Fruit fly (Drosophila melanogaster) whole organism, embryonic: Measurements from ENCODE around the gene neur.

Source experiments
- CG10431 ChIP-seq: fragments of 200-800 bp; sonication (Bioruptor generic); optimal IDR thresholded peaks from 3 replicates; lab custom pipeline; 2018; ENCODE audit warnings: missing biosample characterization, mild to moderate bottlenecking, missing genetic modification characterization
- CG10654 ChIP-seq: fragments of 200-800 bp; sonication (Bioruptor generic); optimal IDR thresholded peaks from 2 replicates; lab custom pipeline; 2016; ENCODE audit warnings: missing biosample characterization, missing genetic modification characterization
- CG11247 ChIP-seq: fragments of 200-800 bp; sonication (Bioruptor generic); IDR thresholded peaks from 2 replicates; pipeline ENCODE4 v1.3.6; 2022; ENCODE audit warnings: missing biosample characterization, missing genetic modification characterization
- CG14667 ChIP-seq: fragments of 200-800 bp; sonication (Bioruptor generic); IDR thresholded peaks from 2 replicates; pipeline ENCODE4 v1.3.6; 2022; ENCODE audit warnings: missing biosample characterization, missing genetic modification characterization
- CG15269 ChIP-seq: fragments of 200-800 bp; sonication (Bioruptor generic); optimal IDR thresholded peaks from 2 replicates; lab custom pipeline; 2018; ENCODE audit warnings: missing biosample characterization, mild to moderate bottlenecking, missing genetic modification characterization, moderate library complexity
- CG17359 ChIP-seq: fragments of 200-800 bp; sonication (Bioruptor generic); optimal IDR thresholded peaks from 3 replicates; lab custom pipeline; 2018; ENCODE audit warnings: missing biosample characterization, mild to moderate bottlenecking, missing genetic modification characterization, moderate library complexity
- CG2875 ChIP-seq: fragments of 200-800 bp; sonication (Bioruptor generic); optimal IDR thresholded peaks from 2 replicates; lab custom pipeline; 2017; ENCODE audit warnings: missing biosample characterization, mild to moderate bottlenecking, missing genetic modification characterization, missing genetic modification reagents
- CG30020 ChIP-seq: fragments of 200-800 bp; optimal IDR thresholded peaks from 2 replicates; lab custom pipeline; 2019; ENCODE audit warnings: missing biosample characterization, mild to moderate bottlenecking, missing genetic modification characterization, moderate library complexity
- CG31224 ChIP-seq: fragments of 200-800 bp; sonication (Bioruptor generic); IDR thresholded peaks from 2 replicates; pipeline ENCODE4 v1.3.6; 2022; ENCODE audit warnings: missing biosample characterization, missing genetic modification characterization
- CG32767 ChIP-seq: fragments of 200-800 bp; sonication (Bioruptor generic); IDR thresholded peaks from 2 replicates; pipeline ENCODE4 v1.3.6; 2022; ENCODE audit warnings: missing biosample characterization, missing genetic modification characterization
- CG32772 ChIP-seq: fragments of 200-800 bp; sonication (Bioruptor generic); IDR thresholded peaks from 2 replicates; pipeline ENCODE4 v1.3.6; 2022; ENCODE audit warnings: missing biosample characterization, missing genetic modification characterization
- CG4282 ChIP-seq: fragments of 200-800 bp; sonication (Bioruptor generic); optimal IDR thresholded peaks from 2 replicates; lab custom pipeline; 2016; ENCODE audit warnings: missing biosample characterization, missing genetic modification characterization
- CG5953 ChIP-seq: fragments of 200-800 bp; sonication (Bioruptor generic); IDR thresholded peaks from 2 replicates; pipeline ENCODE4 v1.3.6; 2022; ENCODE audit warnings: missing biosample characterization, missing genetic modification characterization
- CG8290 ChIP-seq, 3 experiments: fragments of 200-800 bp; sonication (Bioruptor generic); optimal IDR thresholded peaks; 2 replicates each; lab custom pipeline; 2016 to 2019; ENCODE audit warnings: missing biosample characterization in 3 of 3, missing genetic modification characterization in 3 of 3, mild to moderate bottlenecking in 2 of 3, moderate library complexity in 1 of 3
- Dfd ChIP-seq, 2 experiments: fragments of >200 bp; optimal IDR thresholded peaks; 2 replicates each; lab custom pipeline; 2017; ENCODE audit warnings: missing biosample characterization in 2 of 2, missing genetic modification characterization in 2 of 2
- Dp ChIP-seq: fragments of 200-800 bp; sonication (Bioruptor generic); optimal IDR thresholded peaks from 2 replicates; lab custom pipeline; 2018; ENCODE audit warnings: missing biosample characterization, mild to moderate bottlenecking, missing genetic modification characterization, moderate library complexity
- Ets65A ChIP-seq: fragments of 200-800 bp; sonication (Bioruptor generic); peaks from one replicate; lab custom pipeline; 2016; ENCODE audit warnings: missing biosample characterization, missing genetic modification characterization
- H2.0 ChIP-seq: fragments of 200-800 bp; sonication (Bioruptor generic); IDR thresholded peaks from 2 replicates; pipeline ENCODE4 v1.3.6; 2022; ENCODE audit warnings: missing biosample characterization, missing genetic modification characterization
- Hr39 ChIP-seq: fragments of >200 bp; optimal IDR thresholded peaks from 2 replicates; lab custom pipeline; 2017
- Med ChIP-seq: fragments of 200-800 bp; sonication (Bioruptor generic); peaks from one replicate; lab custom pipeline; 2016; ENCODE audit warnings: missing biosample characterization, missing genetic modification characterization, mild to moderate bottlenecking, inconsistent platforms, moderate library complexity
- Mrtf ChIP-seq: fragments of 200-800 bp; sonication (Bioruptor generic); IDR thresholded peaks from 3 replicates; pipeline ENCODE4 v1.3.6; 2022; ENCODE audit warnings: missing biosample characterization, missing genetic modification characterization
- TFAM ChIP-seq: fragments of 200-800 bp; sonication (Bioruptor generic); optimal IDR thresholded peaks from 2 replicates; lab custom pipeline; 2017; ENCODE audit warnings: missing biosample characterization, missing genetic modification characterization, inconsistent platforms
- Vsx1 ChIP-seq: fragments of 200-800 bp; sonication (Bioruptor generic); optimal IDR thresholded peaks from 2 replicates; lab custom pipeline; 2017; ENCODE audit warnings: missing biosample characterization, mild to moderate bottlenecking, missing genetic modification characterization, missing genetic modification reagents
- abd-A ChIP-seq: fragments of 200-800 bp; sonication (Bioruptor generic); optimal IDR thresholded peaks from 3 replicates; lab custom pipeline; 2019; ENCODE audit warnings: missing biosample characterization, mild to moderate bottlenecking, missing genetic modification characterization, moderate library complexity
- bsh ChIP-seq, 2 experiments: fragments of 200-800 bp; sonication (Bioruptor generic); optimal IDR thresholded peaks; 2 replicates each; lab custom pipeline; 2017 to 2018; ENCODE audit warnings: mild to moderate bottlenecking in 2 of 2, missing biosample characterization in 2 of 2, missing genetic modification characterization in 2 of 2, moderate library complexity in 1 of 2
- cg ChIP-seq: fragments of 200-800 bp; sonication (Bioruptor generic); optimal IDR thresholded peaks from 3 replicates; lab custom pipeline; 2019; ENCODE audit warnings: missing biosample characterization, mild to moderate bottlenecking, missing genetic modification characterization, moderate library complexity
- chinmo ChIP-seq: fragments of 200-800 bp; sonication (Bioruptor generic); IDR thresholded peaks from 4 replicates; pipeline ENCODE4 v1.3.6; 2022; ENCODE audit warnings: missing biosample characterization, missing genetic modification characterization; ENCODE audit not compliant: partially characterized antibody
- chm ChIP-seq: fragments of 200-800 bp; sonication (Bioruptor generic); IDR thresholded peaks from 2 replicates; pipeline ENCODE4 v1.3.6; 2022; ENCODE audit warnings: missing biosample characterization, missing genetic modification characterization
- corto ChIP-seq: fragments of 200-800 bp; sonication (Bioruptor generic); optimal IDR thresholded peaks from 2 replicates; lab custom pipeline; 2016; ENCODE audit warnings: missing biosample characterization, mild to moderate bottlenecking, missing genetic modification characterization, moderate library complexity
- crol ChIP-seq: fragments of 200-800 bp; sonication (Bioruptor generic); IDR thresholded peaks from 2 replicates; pipeline ENCODE4 v1.3.6; 2022; ENCODE audit warnings: missing biosample characterization, missing genetic modification characterization
- cwo ChIP-seq: fragments of 200-800 bp; sonication (Bioruptor generic); optimal IDR thresholded peaks from 3 replicates; lab custom pipeline; 2017; ENCODE audit warnings: missing biosample characterization, missing genetic modification characterization, mild to moderate bottlenecking, moderate library complexity, missing genetic modification reagents
- dmrt99B ChIP-seq: fragments of 200-800 bp; sonication (Bioruptor generic); optimal IDR thresholded peaks from 2 replicates; lab custom pipeline; 2018; ENCODE audit warnings: missing biosample characterization, mild to moderate bottlenecking, missing genetic modification characterization, moderate library complexity
- fd64A ChIP-seq: fragments of 200-800 bp; sonication (Bioruptor generic); optimal IDR thresholded peaks from 3 replicates; lab custom pipeline; 2018; ENCODE audit warnings: missing biosample characterization, mild to moderate bottlenecking, missing genetic modification characterization
- gcm ChIP-seq: fragments of 200-800 bp; sonication (Bioruptor generic); optimal IDR thresholded peaks from 2 replicates; lab custom pipeline; 2019; ENCODE audit warnings: missing biosample characterization, mild to moderate bottlenecking, missing genetic modification characterization, moderate library complexity
- gsb-n ChIP-seq: fragments of 200-800 bp; sonication (Bioruptor generic); optimal IDR thresholded peaks from 3 replicates; lab custom pipeline; 2018; ENCODE audit warnings: missing biosample characterization, mild to moderate bottlenecking, missing genetic modification characterization
- kah ChIP-seq: fragments of 200-800 bp; sonication (Bioruptor generic); optimal IDR thresholded peaks from 2 replicates; lab custom pipeline; 2018; ENCODE audit warnings: missing biosample characterization, mild to moderate bottlenecking, missing genetic modification characterization
- lov ChIP-seq, 2 experiments: fragments of 200-800 bp in 1 of 2; fragments of >200 bp in 1 of 2; sonication (Bioruptor generic) in 1 of 2; IDR thresholded peaks in 1 of 2; optimal IDR thresholded peaks in 1 of 2; 2 replicates in 1 of 2; 3 replicates in 1 of 2; pipeline versions ENCODE4 v1.3.6 to Lab custom; 2017 to 2022; ENCODE audit warnings: missing biosample characterization in 1 of 2, missing genetic modification characterization in 1 of 2
- onecut ChIP-seq: fragments of 200-800 bp; sonication (Bioruptor generic); IDR thresholded peaks from 2 replicates; pipeline ENCODE4 v1.3.6; 2022; ENCODE audit warnings: missing biosample characterization, missing genetic modification characterization
- pita ChIP-seq: fragments of 200-800 bp; sonication (Bioruptor generic); optimal IDR thresholded peaks from 2 replicates; lab custom pipeline; 2017; ENCODE audit warnings: missing biosample characterization, mild to moderate bottlenecking, missing genetic modification characterization
- pros ChIP-seq: fragments of 200-800 bp; sonication (Bioruptor generic); optimal IDR thresholded peaks from 3 replicates; lab custom pipeline; 2019; ENCODE audit warnings: missing biosample characterization, mild to moderate bottlenecking, missing genetic modification characterization, moderate library complexity
- sd ChIP-seq: fragments of 200-800 bp; sonication (Bioruptor generic); optimal IDR thresholded peaks from 3 replicates; lab custom pipeline; 2018; ENCODE audit warnings: missing biosample characterization, mild to moderate bottlenecking, missing genetic modification characterization, moderate library complexity
- sens ChIP-seq: fragments of 200-800 bp; sonication (Bioruptor generic); peaks from one replicate; lab custom pipeline; 2016; ENCODE audit warnings: missing biosample characterization, missing genetic modification characterization
- slp2 ChIP-seq: fragments of 200-800 bp; sonication (Bioruptor generic); optimal IDR thresholded peaks from 2 replicates; lab custom pipeline; 2016; ENCODE audit warnings: missing biosample characterization, missing genetic modification characterization
- sqz ChIP-seq: fragments of 200-800 bp; sonication (Bioruptor generic); optimal IDR thresholded peaks from 3 replicates; lab custom pipeline; 2018; ENCODE audit warnings: missing biosample characterization, mild to moderate bottlenecking, missing genetic modification characterization
- sr ChIP-seq: fragments of 200-800 bp; sonication (Bioruptor generic); IDR thresholded peaks from 3 replicates; pipeline ENCODE4 v1.3.6; 2022; ENCODE audit warnings: missing biosample characterization, missing genetic modification characterization
- vvl ChIP-seq: fragments of 200-800 bp; sonication (Bioruptor generic); IDR thresholded peaks from 2 replicates; pipeline ENCODE4 v1.3.6; 2022; ENCODE audit warnings: missing biosample characterization, missing genetic modification characterization
- z ChIP-seq: fragments of 200-800 bp; sonication (Bioruptor generic); IDR thresholded peaks from 3 replicates; pipeline ENCODE4 v1.3.6; 2022; ENCODE audit warnings: missing biosample characterization, missing genetic modification characterization
- zfh1 ChIP-seq: fragments of 200-800 bp; sonication (Bioruptor generic); IDR thresholded peaks from 3 replicates; pipeline ENCODE4 v1.3.6; 2022; ENCODE audit warnings: missing biosample characterization, missing genetic modification characterization

Gene neur

dm6 chr3R:9029411-9029810, 9.9 kb downstream of the neur start:
- TF ChIP-seq CG15269 (tag; lab: Kevin White, UChicago) (no peak), sens (GFP tag; lab: Kevin White, UChicago) (peak; percentile 22), crol (peak; percentile 65), z (peak; percentile 79), CG14667 (GFP tag; lab: Robert Waterston, UW) (no peak), cwo (GFP tag; lab: Kevin White, UChicago) (no peak), pros (GFP tag; lab: Kevin White, UChicago) (peak; percentile 71), Ets65A (peak; percentile 77), sd (tag; lab: Kevin White, UChicago) (peak; percentile 16), Med (GFP tag; lab: Kevin White, UChicago) (peak; percentile 66)

dm6 chr3R:9028690-9029089, 10.6 kb downstream of the neur start:
- TF ChIP-seq bsh (GFP tag; optimal IDR thresholded peaks at IDR 0.05; lab: Kevin White, UChicago) (no peak), chinmo (0 out of 4 replicates have a peak, but pooled peaks have one; percentile 40), Vsx1 (peak; percentile 87), gcm (peak; percentile 11), sqz (GFP tag; lab: Kevin White, UChicago) (peak; percentile 34), gsb-n (tag; lab: Kevin White, UChicago) (peak; percentile 17), CG32767 (GFP tag; lab: Robert Waterston, UW) (0 out of 2 replicates have a peak, but pooled peaks have one; percentile 36), vvl (GFP tag; lab: Robert Waterston, UW) (peak; percentile 24; the same call in 1 of the 2 replicates), CG4282 (GFP tag; lab: Kevin White, UChicago) (no peak), fd64A (peak; percentile 43), CG17359 (tag; lab: Kevin White, UChicago) (no peak), Dp (no peak), pita (GFP tag; lab: Kevin White, UChicago) (no peak), CG5953 (GFP tag; lab: Robert Waterston, UW) (no peak), cg (GFP tag; lab: Kevin White, UChicago) (peak; percentile 17), corto (no peak), chm (GFP tag; lab: Robert Waterston, UW) (0 out of 2 replicates have a peak, but pooled peaks have one; percentile 29), CG10431 (no peak), TFAM (GFP tag; lab: Kevin White, UChicago) (no peak), crol (peak; percentile 21; the same call in 1 of the 2 replicates), kah (GFP tag; lab: Kevin White, UChicago) (peak; percentile 27), zfh1 (0 out of 3 replicates have a peak, but pooled peaks have one; percentile 15), CG32772 (GFP tag; lab: Robert Waterston, UW) (0 out of 2 replicates have a peak, but pooled peaks have one; percentile 13), CG8290 (GFP tag; optimal IDR thresholded peaks at IDR 0.05; lab: Kevin White, UChicago) (no peak), CG8290 (tag; optimal IDR thresholded peaks at IDR 0.05; lab: Kevin White, UChicago) (no peak), sr (GFP tag; lab: Robert Waterston, UW) (peak; percentile 83), slp2 (GFP tag; lab: Kevin White, UChicago) (no peak), onecut (no peak), CG11247 (GFP tag; lab: Robert Waterston, UW) (no peak), dmrt99B (no peak), CG31224 (GFP tag; lab: Robert Waterston, UW) (no peak), CG30020 (no peak), lov (optimal IDR thresholded peaks at IDR 0.05; lab: Kevin White, UChicago) (no peak), lov (GFP tag; IDR thresholded peaks at IDR 0.05; lab: Robert Waterston, UW) (no peak), CG10654 (no peak), Dfd (GFP tag; optimal IDR thresholded peaks at IDR 0.05; lab: Kevin White, UChicago) (no peak), H2.0 (GFP tag; lab: Robert Waterston, UW) (no peak), sd (tag; lab: Kevin White, UChicago) (peak; percentile 49), pros (GFP tag; lab: Kevin White, UChicago) (peak; percentile 58), Med (GFP tag; lab: Kevin White, UChicago) (peak; percentile 45), CG2875 (GFP tag; lab: Kevin White, UChicago) (no peak), Mrtf (no peak), abd-A (tag; lab: Kevin White, UChicago) (peak; percentile 83), Hr39 (lab: Kevin White, UChicago) (no peak)
